Worm (Caenorhabditis elegans) whole organism, early embryonic: Measurements from ENCODE around the gene C25A11.2.

Experiments
- ama-1 ChIP-seq: fragments of 150-350 bp; optimal IDR thresholded peaks from 2 replicates; lab custom pipeline; 2014
- ceh-36 ChIP-seq: sonication (generic microtip); optimal IDR thresholded peaks from 2 replicates; lab custom pipeline; 2016; ENCODE audit warnings: missing genetic modification characterization, inconsistent platforms, missing compliant biosample characterization
- flt-1 ChIP-seq: fragments of 200-800 bp; sonication (Bioruptor generic); IDR thresholded peaks from 2 replicates; pipeline ENCODE4 v1.3.6; 2022; ENCODE audit warnings: missing genetic modification characterization, missing compliant biosample characterization
- hmbx-1 ChIP-seq: sonication (generic microtip); optimal IDR thresholded peaks from 2 replicates; lab custom pipeline; 2016; ENCODE audit warnings: mild to moderate bottlenecking, missing genetic modification characterization, missing compliant biosample characterization
- tbx-37 ChIP-seq: fragments of 200-800 bp; sonication (Bioruptor generic); conservative IDR thresholded peaks from 2 replicates; pipeline ENCODE4 v1.3.6; 2022; ENCODE audit warnings: missing genetic modification reagents, missing genetic modification characterization, missing compliant biosample characterization

ce11 chrX:9088620-9089019, 25.2 kb upstream of the C25A11.2 start:
- TF ChIP-seq ama-1 (lab: Kevin White, UChicago) (no peak), ceh-36 (tag; lab: Kevin White, UChicago) (no peak), hmbx-1 (tag; lab: Kevin White, UChicago) (no peak), tbx-37 (GFP tag; lab: Robert Waterston, UW) (no peak), flt-1 (no peak)
